Worm (Caenorhabditis elegans) whole organism, L3 larva: ENCODE data around the gene pnp-1.

ENCODE experiments used
- R02D3.7 ChIP-seq: fragments of 150-350 bp; optimal IDR thresholded peaks from 2 replicates; lab custom pipeline; 2014; ENCODE audit warnings: missing biosample characterization, missing genetic modification characterization
- ZK546.5 ChIP-seq: sonication (generic microtip); optimal IDR thresholded peaks from 2 replicates; lab custom pipeline; 2017; ENCODE audit warnings: missing biosample characterization, missing genetic modification characterization
- aly-2 ChIP-seq: fragments of 150-350 bp; optimal IDR thresholded peaks from 2 replicates; lab custom pipeline; 2014; ENCODE audit warnings: missing biosample characterization, missing genetic modification characterization
- ama-1 ChIP-seq: fragments of 150-350 bp; optimal IDR thresholded peaks from 2 replicates; lab custom pipeline; 2018
- ceh-16 ChIP-seq: sonication (generic microtip); optimal IDR thresholded peaks from 2 replicates; lab custom pipeline; 2017; ENCODE audit warnings: missing biosample characterization, missing genetic modification characterization
- ceh-28 ChIP-seq: fragments of 150-350 bp; optimal IDR thresholded peaks from 2 replicates; lab custom pipeline; 2014; ENCODE audit warnings: missing biosample characterization, missing genetic modification reagents, missing genetic modification characterization
- ceh-82 ChIP-seq: fragments of 150-350 bp; optimal IDR thresholded peaks from 2 replicates; lab custom pipeline; 2014; ENCODE audit warnings: missing biosample characterization, missing genetic modification characterization
- ceh-9 ChIP-seq: sonication (generic microtip); optimal IDR thresholded peaks from 2 replicates; lab custom pipeline; 2018; ENCODE audit warnings: missing biosample characterization, missing genetic modification characterization
- daf-12 ChIP-seq: fragments of 150-350 bp; optimal IDR thresholded peaks from 2 replicates; lab custom pipeline; 2014; ENCODE audit warnings: missing biosample characterization, missing genetic modification reagents, missing genetic modification characterization
- egl-27 ChIP-seq: sonication (generic microtip); optimal IDR thresholded peaks from 4 replicates; lab custom pipeline; 2017; ENCODE audit warnings: missing biosample characterization, missing genetic modification reagents, missing genetic modification characterization
- egl-5 ChIP-seq: fragments of 150-350 bp; optimal IDR thresholded peaks from 2 replicates; lab custom pipeline; 2017; ENCODE audit warnings: missing biosample characterization, missing genetic modification reagents, missing genetic modification characterization, inconsistent platforms
- elt-1 ChIP-seq: fragments of 150-350 bp; optimal IDR thresholded peaks from 2 replicates; lab custom pipeline; 2014; ENCODE audit warnings: missing biosample characterization, missing genetic modification characterization
- elt-2 ChIP-seq: sonication (generic microtip); optimal IDR thresholded peaks from 2 replicates; lab custom pipeline; 2016; ENCODE audit warnings: missing genetic modification reagents, mild to moderate bottlenecking, missing genetic modification characterization, missing compliant biosample characterization
- elt-3 ChIP-seq, 3 experiments: fragments of 150-350 bp in 1 of 3; sonication (generic microtip) in 2 of 3; optimal IDR thresholded peaks; 2 replicates in 2 of 3; 4 replicates in 1 of 3; lab custom pipeline; 2014 to 2017; ENCODE audit warnings: missing biosample characterization in 3 of 3, missing genetic modification characterization in 3 of 3
- eor-1 ChIP-seq, 2 experiments: fragments of 150-350 bp; optimal IDR thresholded peaks; 2 replicates each; lab custom pipeline; 2014 to 2018; ENCODE audit warnings: missing biosample characterization in 2 of 2, missing genetic modification characterization in 2 of 2
- fkh-10 ChIP-seq: sonication (generic microtip); optimal IDR thresholded peaks from 2 replicates; lab custom pipeline; 2017; ENCODE audit warnings: missing biosample characterization, missing genetic modification reagents, missing genetic modification characterization
- fkh-2 ChIP-seq: fragments of 150-350 bp; optimal IDR thresholded peaks from 2 replicates; lab custom pipeline; 2014; ENCODE audit warnings: missing biosample characterization, missing genetic modification reagents, missing genetic modification characterization
- fos-1 ChIP-seq: fragments of 150-350 bp; optimal IDR thresholded peaks from 2 replicates; lab custom pipeline; 2014; ENCODE audit warnings: missing biosample characterization, missing genetic modification characterization
- hmg-11 ChIP-seq: sonication (generic microtip); optimal IDR thresholded peaks from 2 replicates; lab custom pipeline; 2016; ENCODE audit warnings: missing genetic modification characterization, missing compliant biosample characterization
- jun-1 ChIP-seq: fragments of 150-350 bp; optimal IDR thresholded peaks from 2 replicates; lab custom pipeline; 2014; ENCODE audit warnings: missing biosample characterization, missing genetic modification reagents, missing genetic modification characterization
- lin-15B ChIP-seq: fragments of 150-350 bp; optimal IDR thresholded peaks from 2 replicates; lab custom pipeline; 2014; ENCODE audit warnings: missing biosample characterization, missing genetic modification characterization
- lin-39 ChIP-seq: fragments of 150-350 bp; optimal IDR thresholded peaks from 2 replicates; lab custom pipeline; 2018; ENCODE audit warnings: missing biosample characterization, missing genetic modification reagents, missing genetic modification characterization
- lsy-12 ChIP-seq: sonication (generic microtip); optimal IDR thresholded peaks from 2 replicates; lab custom pipeline; 2016; ENCODE audit warnings: mild to moderate bottlenecking, missing genetic modification characterization, missing compliant biosample characterization
- mdl-1 ChIP-seq: fragments of 150-350 bp; optimal IDR thresholded peaks from 2 replicates; lab custom pipeline; 2014; ENCODE audit warnings: missing biosample characterization, missing genetic modification characterization
- mml-1 ChIP-seq: fragments of 150-350 bp; sonication (generic microtip); optimal IDR thresholded peaks from 3 replicates; lab custom pipeline; 2014; ENCODE audit warnings: missing biosample characterization, missing genetic modification characterization
- nfya-1 ChIP-seq: sonication (generic microtip); optimal IDR thresholded peaks from 2 replicates; lab custom pipeline; 2017; ENCODE audit warnings: missing genetic modification characterization, mild to moderate bottlenecking, missing compliant biosample characterization, antibody characterized with exemption, moderate library complexity; ENCODE audit not compliant: insufficient read depth
- nhr-11 ChIP-seq: fragments of 150-350 bp; optimal IDR thresholded peaks from 2 replicates; lab custom pipeline; 2014; ENCODE audit warnings: missing biosample characterization, missing genetic modification characterization
- nhr-12 ChIP-seq: fragments of 150-350 bp; optimal IDR thresholded peaks from 2 replicates; lab custom pipeline; 2014; ENCODE audit warnings: missing biosample characterization, missing genetic modification characterization
- nhr-23 ChIP-seq: fragments of 150-350 bp; optimal IDR thresholded peaks from 2 replicates; lab custom pipeline; 2014; ENCODE audit warnings: missing biosample characterization, missing genetic modification reagents, missing genetic modification characterization
- nhr-237 ChIP-seq: fragments of 150-350 bp; optimal IDR thresholded peaks from 2 replicates; lab custom pipeline; 2014; ENCODE audit warnings: missing biosample characterization, missing genetic modification characterization
- nhr-25 ChIP-seq: sonication (generic microtip); optimal IDR thresholded peaks from 2 replicates; lab custom pipeline; 2017; ENCODE audit warnings: missing biosample characterization, missing genetic modification characterization
- nhr-28 ChIP-seq: fragments of 150-350 bp; optimal IDR thresholded peaks from 2 replicates; lab custom pipeline; 2014; ENCODE audit warnings: missing biosample characterization, missing genetic modification characterization
- nhr-43 ChIP-seq: sonication (generic microtip); optimal IDR thresholded peaks from 2 replicates; lab custom pipeline; 2016; ENCODE audit warnings: mild to moderate bottlenecking, missing genetic modification characterization, missing compliant biosample characterization; ENCODE audit not compliant: poor library complexity, severe bottlenecking
- nhr-67 ChIP-seq: fragments of 150-350 bp; optimal IDR thresholded peaks from 2 replicates; lab custom pipeline; 2014; ENCODE audit warnings: missing biosample characterization, missing genetic modification characterization
- nhr-76 ChIP-seq: fragments of 150-350 bp; sonication (generic microtip); optimal IDR thresholded peaks from 5 replicates; lab custom pipeline; 2014; ENCODE audit warnings: missing biosample characterization, missing genetic modification characterization
- nhr-77 ChIP-seq: fragments of 150-350 bp; optimal IDR thresholded peaks from 2 replicates; lab custom pipeline; 2014; ENCODE audit warnings: missing biosample characterization, missing genetic modification characterization
- pha-4 ChIP-seq: fragments of 150-350 bp; optimal IDR thresholded peaks from 2 replicates; lab custom pipeline; 2014; ENCODE audit warnings: missing biosample characterization, missing genetic modification reagents, missing genetic modification characterization
- pqm-1 ChIP-seq: fragments of 150-350 bp; optimal IDR thresholded peaks from 2 replicates; lab custom pipeline; 2017; ENCODE audit warnings: missing biosample characterization, missing genetic modification characterization, inconsistent platforms
- sea-2 ChIP-seq: fragments of 150-350 bp; sonication (generic microtip); optimal IDR thresholded peaks from 4 replicates; lab custom pipeline; 2014; ENCODE audit warnings: missing biosample characterization, missing genetic modification reagents, missing genetic modification characterization
- skn-1 ChIP-seq: fragments of 150-350 bp; optimal IDR thresholded peaks from 2 replicates; lab custom pipeline; 2014; ENCODE audit warnings: missing biosample characterization, missing genetic modification characterization
- snpc-4 ChIP-seq: fragments of 150-350 bp; optimal IDR thresholded peaks from 2 replicates; lab custom pipeline; 2014; ENCODE audit warnings: missing biosample characterization, missing genetic modification characterization
- tbx-2 ChIP-seq: sonication (generic microtip); optimal IDR thresholded peaks from 2 replicates; lab custom pipeline; 2016; ENCODE audit warnings: mild to moderate bottlenecking, missing genetic modification characterization, missing compliant biosample characterization
- unc-39 ChIP-seq: sonication (generic microtip); optimal IDR thresholded peaks from 4 replicates; lab custom pipeline; 2017; ENCODE audit warnings: missing biosample characterization, missing genetic modification characterization
- unc-62 ChIP-seq: fragments of 150-350 bp; sonication (generic microtip); optimal IDR thresholded peaks from 4 replicates; lab custom pipeline; 2014; ENCODE audit warnings: missing biosample characterization, missing genetic modification reagents, missing genetic modification characterization
- zag-1 ChIP-seq: fragments of 150-350 bp; optimal IDR thresholded peaks from 2 replicates; lab custom pipeline; 2014; ENCODE audit warnings: missing biosample characterization, missing genetic modification characterization
- ztf-11 ChIP-seq: fragments of 150-350 bp; optimal IDR thresholded peaks from 2 replicates; lab custom pipeline; 2014; ENCODE audit warnings: missing biosample characterization, missing genetic modification characterization
- ztf-4 ChIP-seq: fragments of 150-350 bp; optimal IDR thresholded peaks from 2 replicates; lab custom pipeline; 2014; ENCODE audit warnings: missing biosample characterization, missing genetic modification characterization

Gene pnp-1

ce11 chrIV:255379-255857 is 42.7 kb downstream of the pnp-1 start, which contains the start of gene rcat-1:
rcat-1 (minus strand) TSS chrIV:255429.
- TF ChIP-seq R02D3.7 (tag; lab: Kevin White, UChicago) (peak; percentile 100), fos-1 (tag; lab: Kevin White, UChicago) (no peak), nhr-76 (tag; lab: Kevin White, UChicago) (no peak), ztf-4 (tag; lab: Kevin White, UChicago) (no peak), zag-1 (no peak), ceh-9 (no peak), unc-39 (tag; lab: Kevin White, UChicago) (no peak), daf-12 (tag; lab: Kevin White, UChicago) (no peak), fkh-2 (tag; lab: Kevin White, UChicago) (no peak), nhr-25 (tag; lab: Kevin White, UChicago) (peak; percentile 77), nhr-77 (tag; lab: Kevin White, UChicago) (peak; percentile 1), ceh-16 (tag; lab: Kevin White, UChicago) (no peak), nfya-1 (tag; lab: Kevin White, UChicago) (peak; percentile 91), snpc-4 (tag; lab: Kevin White, UChicago) (peak; percentile 67), skn-1 (peak; percentile 70), elt-3 (tag; optimal IDR thresholded peaks at IDR 0.05; lab: Kevin White, UChicago) (no peak), eor-1 (tag; optimal IDR thresholded peaks at IDR 0.05; lab: Kevin White, UChicago) (no peak), pqm-1 (peak; percentile 3), lin-39 (tag; lab: Kevin White, UChicago) (peak; percentile 88), sea-2 (GFP tag; lab: Kevin White, UChicago) (no peak), ceh-28 (peak; percentile 59), nhr-11 (tag; lab: Kevin White, UChicago) (no peak), elt-2 (tag; lab: Kevin White, UChicago) (peak; percentile 31), aly-2 (no peak), pha-4 (no peak), ZK546.5 (tag; lab: Kevin White, UChicago) (no peak), hmg-11 (tag; lab: Kevin White, UChicago) (peak; percentile 54), fkh-10 (GFP tag; lab: Kevin White, UChicago) (peak; percentile 43), nhr-12 (tag; lab: Kevin White, UChicago) (no peak), nhr-237 (tag; lab: Kevin White, UChicago) (no peak), nhr-43 (tag; lab: Kevin White, UChicago) (no peak), egl-5 (tag; lab: Kevin White, UChicago) (peak; percentile 76), ceh-82 (tag; lab: Kevin White, UChicago) (peak; percentile 48), mml-1 (tag; lab: Kevin White, UChicago) (no peak), unc-62 (GFP tag; lab: Kevin White, UChicago) (no peak), egl-27 (tag; lab: Kevin White, UChicago) (no peak), ama-1 (lab: Kevin White, UChicago) (peak; percentile 55), ztf-11 (tag; lab: Kevin White, UChicago) (no peak), nhr-67 (tag; lab: Kevin White, UChicago) (no peak), elt-1 (tag; lab: Kevin White, UChicago) (no peak), jun-1 (peak; percentile 40), lsy-12 (tag; lab: Kevin White, UChicago) (no peak), lin-15B (tag; lab: Kevin White, UChicago) (peak; percentile 98), nhr-23 (peak; percentile 82), nhr-28 (tag; lab: Kevin White, UChicago) (no peak), tbx-2 (no peak), mdl-1 (tag; lab: Kevin White, UChicago) (no peak)
